Fruit fly (Drosophila melanogaster): ENCODE measurements around the gene Phf7.

- no peak for TF ChIP-seq CG10631 (GFP tag; optimal IDR thresholded peaks at IDR 0.05)
- TF ChIP-seq Gug (GFP tag; IDR thresholded peaks at IDR 0.05), result no peak
- no peak for TF ChIP-seq fkh (GFP tag; optimal IDR thresholded peaks at IDR 0.05)
- TF ChIP-seq OdsH (GFP tag; optimal IDR thresholded peaks at IDR 0.05), result no peak
- TF ChIP-seq Sox14 (GFP tag; optimal IDR thresholded peaks at IDR 0.05), result no peak
- no peak for TF ChIP-seq ss (GFP tag; optimal IDR thresholded peaks at IDR 0.05)
- no peak for TF ChIP-seq CG1621 (tag; optimal IDR thresholded peaks at IDR 0.05)
- no peak for TF ChIP-seq Blimp-1 (GFP tag; optimal IDR thresholded peaks at IDR 0.05)
- no peak for TF ChIP-seq Hr38 (GFP tag; optimal IDR thresholded peaks at IDR 0.05)
- no peak for TF ChIP-seq CG6808 (GFP tag; optimal IDR thresholded peaks at IDR 0.05)
- no peak for TF ChIP-seq acj6 (GFP tag; optimal IDR thresholded peaks at IDR 0.05)
Observed at dm6 chrX:20162586-20162985, 3.0 kb downstream of the Phf7 start.
